Worm (Caenorhabditis elegans) whole organism, L1 larva: Measurements from ENCODE around the gene ubh-4.
A peak's percentile ranks its signal among the peaks of the same experiment; 100 is the strongest.

Experiments used
- efl-1 ChIP-seq, 4 experiments: fragments of 150-350 bp; optimal IDR thresholded peaks in 3 of 4; peaks in 1 of 4; 1 replicate in 1 of 4; 2 replicates in 3 of 4; lab custom pipeline; 2014; ENCODE audit warnings: missing biosample characterization in 2 of 4, missing genetic modification characterization in 2 of 4, missing genetic modification reagents in 2 of 4
- elt-2 ChIP-seq: sonication (generic microtip); optimal IDR thresholded peaks from 2 replicates; lab custom pipeline; 2016; ENCODE audit warnings: missing genetic modification characterization, mild to moderate bottlenecking, inconsistent platforms, missing compliant biosample characterization, missing genetic modification reagents
- fkh-10 ChIP-seq: sonication (generic microtip); optimal IDR thresholded peaks from 2 replicates; lab custom pipeline; 2017; ENCODE audit warnings: missing biosample characterization, missing genetic modification reagents, missing genetic modification characterization
- lin-14 ChIP-seq: fragments of 200-800 bp; sonication (Bioruptor generic); optimal IDR thresholded peaks from 2 replicates; lab custom pipeline; 2018; ENCODE audit warnings: mild to moderate bottlenecking, missing genetic modification characterization, moderate library complexity, missing compliant biosample characterization
- lin-15B ChIP-seq: fragments of 150-350 bp; sonication (generic microtip); optimal IDR thresholded peaks from 3 replicates; lab custom pipeline; 2014; ENCODE audit warnings: missing biosample characterization, missing genetic modification characterization
- rnt-1 ChIP-seq: sonication (generic microtip); optimal IDR thresholded peaks from 2 replicates; lab custom pipeline; 2016; ENCODE audit warnings: mild to moderate bottlenecking, missing genetic modification characterization, moderate library complexity, missing compliant biosample characterization
- sptf-1 ChIP-seq: fragments of 150-350 bp; optimal IDR thresholded peaks from 2 replicates; lab custom pipeline; 2014; ENCODE audit warnings: missing biosample characterization, missing genetic modification characterization
- tbx-2 ChIP-seq: sonication (generic microtip); optimal IDR thresholded peaks from 2 replicates; lab custom pipeline; 2016; ENCODE audit warnings: missing genetic modification characterization, missing compliant biosample characterization

ubh-4 gene

DNA sequence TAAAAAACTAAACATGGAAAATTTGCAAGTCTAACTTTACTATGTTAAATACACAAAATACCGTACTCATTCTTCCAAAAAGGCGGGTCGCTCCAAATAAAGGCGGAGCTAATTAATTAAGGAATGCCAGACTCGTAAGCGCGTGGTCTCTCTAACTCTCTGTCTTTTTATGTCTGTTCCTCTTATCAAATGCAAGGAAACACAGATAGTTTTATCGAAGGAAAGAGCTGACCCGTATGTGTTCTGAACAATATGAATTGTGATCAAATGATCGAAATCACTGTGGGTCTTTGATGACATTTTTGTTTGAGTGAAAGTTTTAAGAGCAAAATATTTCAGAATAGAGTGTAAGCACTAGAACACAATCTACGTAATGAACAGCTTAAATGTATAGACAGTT is 38.0 kb downstream of the ubh-4 start:
- no peak for TF ChIP-seq tbx-2
- no peak for TF ChIP-seq efl-1 (optimal IDR thresholded peaks at IDR 0.05; lab: Kevin White, UChicago)
- peak in 1 of 2 experiments; percentile 60 for TF ChIP-seq efl-1 (GFP tag; optimal IDR thresholded peaks at IDR 0.05 in 1 of 2; lab: Kevin White, UChicago)
- no peak for TF ChIP-seq lin-15B (tag; lab: Kevin White, UChicago)
- peak; percentile 59 for TF ChIP-seq elt-2 (tag; lab: Kevin White, UChicago)
- TF ChIP-seq, all 84 proteins: peak for 2

DNA sequence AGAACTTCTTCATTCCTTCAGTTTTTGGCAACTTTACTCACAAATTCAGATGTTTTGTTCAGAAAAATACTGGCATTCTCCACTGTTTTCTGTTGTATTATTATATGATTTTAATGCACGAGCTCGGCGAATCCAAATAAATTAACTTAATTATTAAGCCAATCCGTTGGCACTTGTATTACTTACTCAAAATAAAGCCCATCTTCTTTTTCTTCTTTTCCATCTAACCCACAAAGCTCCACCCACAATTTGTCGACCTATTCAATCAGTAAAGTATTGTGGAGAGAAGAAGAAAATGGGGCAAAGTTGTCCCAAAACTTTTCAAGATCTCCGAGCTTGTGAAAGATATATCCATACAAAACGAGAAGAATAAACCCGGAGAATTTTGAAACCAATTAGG is 48.1 kb downstream of the ubh-4 start:
- TF ChIP-seq lin-14 (GFP tag; lab: Kevin White, UChicago): peak; percentile 56
- no peak for TF ChIP-seq sptf-1 (tag; lab: Kevin White, UChicago)

DNA sequence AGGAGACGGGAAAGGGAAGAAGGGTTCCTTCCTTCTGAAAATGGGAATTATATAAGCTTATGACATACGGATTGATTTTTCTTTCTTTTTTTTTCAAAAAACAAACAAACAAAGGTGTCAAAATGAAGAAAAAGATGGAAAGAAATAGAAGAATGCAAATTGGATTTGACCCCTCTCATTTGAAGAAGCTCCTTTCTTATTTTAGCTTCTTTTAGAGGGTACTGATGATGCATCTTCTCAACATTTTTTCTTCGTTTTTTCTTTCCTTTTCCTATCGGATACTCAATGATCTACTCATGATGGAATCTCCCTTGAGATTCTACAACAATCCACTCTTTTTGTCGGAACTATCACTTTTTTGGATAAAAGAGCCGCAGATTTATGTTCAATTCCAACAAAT is 49.2 kb downstream of the ubh-4 start:
- TF ChIP-seq rnt-1 (tag; lab: Kevin White, UChicago) (no peak), lin-14 (GFP tag; lab: Kevin White, UChicago) (peak; percentile 56), fkh-10 (GFP tag; lab: Kevin White, UChicago) (peak; percentile 71)
- TF ChIP-seq, all 84 proteins: peak for 2
